Worm (Caenorhabditis elegans) whole organism, L4 larva: Measurements from ENCODE around the gene clc-33.
A peak's percentile ranks its signal among the peaks of the same experiment; 100 is the strongest.
"Not testable (repeated sequence)": the region's sequence is repeated elsewhere in the genome, so short reads cannot be mapped to it uniquely, and the experiment has no call there.

Experiments
- F44E2.7 ChIP-seq: fragments of 200-800 bp; sonication (Bioruptor generic); IDR thresholded peaks from 2 replicates; pipeline ENCODE4 v2.1.2; 2022; ENCODE audit warnings: missing genetic modification characterization, missing compliant biosample characterization
- Y48G9A.11 ChIP-seq: fragments of 200-800 bp; sonication (Bioruptor generic); IDR thresholded peaks from 2 replicates; pipeline ENCODE4 v1.3.6; 2022; ENCODE audit warnings: missing genetic modification reagents, missing genetic modification characterization, missing compliant biosample characterization
- aha-1 ChIP-seq: fragments of 150-350 bp; peaks from one replicate; lab custom pipeline; 2014; ENCODE audit warnings: missing biosample characterization, missing genetic modification characterization
- ama-1 ChIP-seq: fragments of 150-350 bp; optimal IDR thresholded peaks from 2 replicates; lab custom pipeline; 2014; ENCODE audit warnings: inconsistent platforms, mixed read lengths
- ceh-20 ChIP-seq: fragments of 200-800 bp; sonication (Bioruptor generic); IDR thresholded peaks from 2 replicates; pipeline ENCODE4 v1.3.6; 2022; ENCODE audit warnings: missing genetic modification reagents, missing genetic modification characterization, missing compliant biosample characterization
- ces-1 ChIP-seq: fragments of 150-350 bp; sonication (generic microtip); optimal IDR thresholded peaks from 4 replicates; lab custom pipeline; 2014; ENCODE audit warnings: missing biosample characterization, missing genetic modification reagents, missing genetic modification characterization
- cey-2 ChIP-seq: sonication (generic microtip); optimal IDR thresholded peaks from 3 replicates; lab custom pipeline; 2017; ENCODE audit warnings: missing genetic modification characterization, mild to moderate bottlenecking, missing compliant biosample characterization, antibody characterized with exemption, borderline replicate concordance; ENCODE audit not compliant: insufficient read depth
- dmd-8 ChIP-seq: fragments of 200-800 bp; sonication (Bioruptor generic); IDR thresholded peaks from 2 replicates; pipeline ENCODE4 v1.3.6; 2022; ENCODE audit warnings: missing genetic modification characterization, missing compliant biosample characterization
- dve-1 ChIP-seq: sonication (generic microtip); optimal IDR thresholded peaks from 2 replicates; lab custom pipeline; 2017; ENCODE audit warnings: antibody characterized with exemption, mild to moderate bottlenecking, missing genetic modification characterization, missing compliant biosample characterization; ENCODE audit not compliant: insufficient read depth
- egl-27 ChIP-seq: sonication (generic microtip); optimal IDR thresholded peaks from 3 replicates; lab custom pipeline; 2017; ENCODE audit warnings: missing biosample characterization, missing genetic modification reagents, missing genetic modification characterization
- egl-43 ChIP-seq: fragments of 200-800 bp; sonication (Bioruptor generic); IDR thresholded peaks from 2 replicates; pipeline ENCODE4 v1.3.6; 2022; ENCODE audit warnings: missing genetic modification reagents, missing genetic modification characterization, missing compliant biosample characterization
- gei-8 ChIP-seq: fragments of 200-800 bp; sonication (Bioruptor generic); optimal IDR thresholded peaks from 2 replicates; lab custom pipeline; 2018; ENCODE audit warnings: mild to moderate bottlenecking, missing genetic modification characterization, missing compliant biosample characterization
- hlh-30 ChIP-seq: sonication (generic microtip); optimal IDR thresholded peaks from 2 replicates; lab custom pipeline; 2017; ENCODE audit warnings: antibody characterized with exemption, mild to moderate bottlenecking, missing genetic modification characterization, missing compliant biosample characterization; ENCODE audit not compliant: insufficient read depth
- lin-29 ChIP-seq: fragments of 200-800 bp; sonication (Bioruptor generic); IDR thresholded peaks from 2 replicates; pipeline ENCODE4 v1.3.6; 2022; ENCODE audit warnings: missing genetic modification reagents, missing genetic modification characterization, missing compliant biosample characterization
- lin-39 ChIP-seq: fragments of 150-350 bp; optimal IDR thresholded peaks from 2 replicates; lab custom pipeline; 2014; ENCODE audit warnings: missing biosample characterization, missing genetic modification reagents, missing genetic modification characterization
- madf-9 ChIP-seq: fragments of 200-800 bp; sonication (Bioruptor generic); conservative IDR thresholded peaks from 2 replicates; pipeline ENCODE4 v1.3.6; 2022; ENCODE audit warnings: missing genetic modification reagents, missing genetic modification characterization, missing compliant biosample characterization
- mep-1 ChIP-seq: fragments of 150-350 bp; sonication (generic microtip); optimal IDR thresholded peaks from 3 replicates; lab custom pipeline; 2014; ENCODE audit warnings: missing biosample characterization, missing genetic modification characterization
- mes-2 ChIP-seq: sonication (generic microtip); optimal IDR thresholded peaks from 2 replicates; lab custom pipeline; 2016; ENCODE audit warnings: missing genotype, mild to moderate bottlenecking, missing genetic modification characterization, missing compliant biosample characterization; ENCODE audit not compliant: poor library complexity, severe bottlenecking
- mxl-3 ChIP-seq: fragments of 200-800 bp; sonication (Bioruptor generic); optimal IDR thresholded peaks from 2 replicates; lab custom pipeline; 2018; ENCODE audit warnings: mild to moderate bottlenecking, missing genetic modification characterization, missing compliant biosample characterization
- nhr-25 ChIP-seq: sonication (generic microtip); optimal IDR thresholded peaks from 2 replicates; lab custom pipeline; 2017; ENCODE audit warnings: missing genetic modification characterization, mild to moderate bottlenecking, missing compliant biosample characterization, antibody characterized with exemption, moderate library complexity, borderline replicate concordance; ENCODE audit not compliant: insufficient read depth
- nhr-48 ChIP-seq: sonication (generic microtip); optimal IDR thresholded peaks from 2 replicates; lab custom pipeline; 2016; ENCODE audit warnings: mild to moderate bottlenecking, missing genetic modification characterization, missing compliant biosample characterization
- nhr-77 ChIP-seq: fragments of 150-350 bp; optimal IDR thresholded peaks from 2 replicates; lab custom pipeline; 2014; ENCODE audit warnings: missing biosample characterization, missing genetic modification characterization
- pha-4 ChIP-seq, 2 experiments: fragments of 150-350 bp in 1 of 2; fragments of 200-800 bp in 1 of 2; sonication (Bioruptor generic) in 1 of 2; IDR thresholded peaks in 1 of 2; optimal IDR thresholded peaks in 1 of 2; 2 replicates each; pipeline versions ENCODE4 v1.3.6 to Lab custom; 2014 to 2022; ENCODE audit warnings: missing genetic modification characterization in 2 of 2, missing genetic modification reagents in 2 of 2, missing biosample characterization in 1 of 2, missing compliant biosample characterization in 1 of 2
- php-3 ChIP-seq: fragments of 200-800 bp; sonication (Bioruptor generic); IDR thresholded peaks from 2 replicates; pipeline ENCODE4 v1.3.6; 2022; ENCODE audit warnings: missing genetic modification reagents, missing genetic modification characterization, missing compliant biosample characterization
- pqm-1 ChIP-seq: sonication (generic microtip); optimal IDR thresholded peaks from 2 replicates; lab custom pipeline; 2017; ENCODE audit warnings: missing biosample characterization, missing genetic modification characterization
- snpc-1.2 ChIP-seq: fragments of 200-800 bp; sonication (Bioruptor generic); IDR thresholded peaks from 2 replicates; pipeline ENCODE4 v1.3.6; 2022; ENCODE audit warnings: missing genetic modification reagents, missing genetic modification characterization, missing compliant biosample characterization
- spr-1 ChIP-seq: sonication (generic microtip); optimal IDR thresholded peaks from 2 replicates; lab custom pipeline; 2016; ENCODE audit warnings: mild to moderate bottlenecking, missing genetic modification characterization, missing compliant biosample characterization
- spr-3 ChIP-seq: fragments of 200-800 bp; sonication (Bioruptor generic); optimal IDR thresholded peaks from 2 replicates; lab custom pipeline; 2018; ENCODE audit warnings: mild to moderate bottlenecking, missing genetic modification characterization, missing compliant biosample characterization
- tag-97 ChIP-seq: fragments of 200-800 bp; sonication (Bioruptor generic); IDR thresholded peaks from 2 replicates; pipeline ENCODE4 v1.3.6; 2022; ENCODE audit warnings: missing genetic modification characterization, missing compliant biosample characterization
- unc-130 ChIP-seq: sonication (generic microtip); optimal IDR thresholded peaks from 2 replicates; lab custom pipeline; 2016; ENCODE audit warnings: missing genetic modification reagents, missing genetic modification characterization, missing compliant biosample characterization
- unc-39 ChIP-seq: sonication (generic microtip); optimal IDR thresholded peaks from 2 replicates; lab custom pipeline; 2017; ENCODE audit warnings: missing biosample characterization, missing genetic modification characterization
- vab-7 ChIP-seq: fragments of 200-800 bp; sonication (Bioruptor generic); IDR thresholded peaks from 2 replicates; pipeline ENCODE4 v1.3.6; 2022; ENCODE audit warnings: missing genetic modification reagents, missing genetic modification characterization, missing compliant biosample characterization
- zag-1 ChIP-seq: fragments of 150-350 bp; optimal IDR thresholded peaks from 2 replicates; lab custom pipeline; 2014; ENCODE audit warnings: missing biosample characterization, missing genetic modification characterization
- ztf-7 ChIP-seq: fragments of 150-350 bp; optimal IDR thresholded peaks from 2 replicates; lab custom pipeline; 2014; ENCODE audit warnings: missing biosample characterization, missing genetic modification characterization

The clc-33 gene

DNA sequence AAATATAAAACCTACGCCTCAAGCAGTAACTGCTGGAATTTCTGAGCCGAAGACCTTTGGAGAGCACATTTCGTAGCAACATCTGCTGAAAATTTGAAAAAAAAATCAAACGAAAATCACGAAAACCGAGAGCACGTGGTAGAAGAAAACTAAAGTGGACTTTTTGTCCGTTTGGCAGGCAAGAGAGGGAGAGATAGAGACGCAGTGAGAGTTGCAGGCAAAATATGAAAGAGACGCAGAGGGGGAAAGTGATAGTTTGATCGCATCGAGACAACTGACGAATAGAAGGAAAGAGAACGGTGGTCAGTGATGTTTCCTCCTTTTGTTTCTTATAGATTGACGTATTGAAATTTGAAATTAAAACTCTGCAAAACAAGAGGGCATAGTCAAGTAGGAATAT, 8.3 kb downstream of the clc-33 start, which contains the start of the genes acdh-9 and F28A10.13 (continued):
- no peak for TF ChIP-seq snpc-1.2 (GFP tag; lab: Robert Waterston, UW)
- TF ChIP-seq F44E2.7 (GFP tag; lab: Robert Waterston, UW): no peak
- no peak for TF ChIP-seq pha-4 (GFP tag; IDR thresholded peaks at IDR 0.05; lab: Robert Waterston, UW)
- peak; percentile 57 for TF ChIP-seq pha-4 (tag; optimal IDR thresholded peaks at IDR 0.05; lab: Kevin White, UChicago)
- TF ChIP-seq mxl-3 (GFP tag; lab: Kevin White, UChicago): peak; percentile 89
- TF ChIP-seq mes-2 (tag; lab: Kevin White, UChicago): peak; percentile 54
- TF ChIP-seq hlh-30 (tag; lab: Kevin White, UChicago): peak; percentile 86
- TF ChIP-seq dmd-8 (GFP tag; lab: Robert Waterston, UW): no peak
- no peak for TF ChIP-seq egl-27
- no peak for TF ChIP-seq cey-2
- TF ChIP-seq ama-1 (lab: Kevin White, UChicago): peak; percentile 46
- TF ChIP-seq egl-43 (GFP tag; lab: Robert Waterston, UW): no peak
- 0 out of 2 replicates have a peak, but pooled peaks have one; percentile 15 for TF ChIP-seq ceh-20 (GFP tag; lab: Robert Waterston, UW)
- TF ChIP-seq spr-3 (GFP tag; lab: Kevin White, UChicago): no peak
- TF ChIP-seq mep-1: peak; percentile 84
- no peak for TF ChIP-seq madf-9 (GFP tag; lab: Robert Waterston, UW)
- TF ChIP-seq unc-39 (tag; lab: Kevin White, UChicago): no peak
- 0 out of 2 replicates have a peak, but pooled peaks have one; percentile 18 for TF ChIP-seq php-3 (GFP tag; lab: Robert Waterston, UW)
- TF ChIP-seq vab-7 (GFP tag; lab: Robert Waterston, UW): no peak
- peak; percentile 36 for TF ChIP-seq nhr-77 (tag; lab: Kevin White, UChicago)
- TF ChIP-seq unc-130 (GFP tag; lab: Kevin White, UChicago): no peak

DNA sequence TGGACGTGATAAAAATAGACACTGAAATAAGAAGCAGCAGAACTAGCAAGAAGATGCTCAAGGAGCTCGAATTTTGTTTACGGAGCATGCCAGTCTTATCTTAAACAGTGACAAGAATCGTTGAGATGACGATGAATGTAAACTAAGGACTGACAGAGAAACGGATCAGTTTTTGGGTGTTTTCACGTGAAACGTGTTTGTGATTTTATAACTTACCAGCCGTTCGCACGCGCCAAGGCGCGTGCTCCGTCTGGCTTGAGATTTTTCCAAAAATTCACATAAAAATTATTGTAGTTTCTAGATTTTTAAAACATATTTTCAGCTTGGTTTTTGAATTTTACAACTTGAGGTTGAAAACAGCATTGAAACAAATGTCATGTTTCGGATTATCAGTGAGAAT, 10.3 kb downstream of the clc-33 start, which contains the start of gene F28A10.5:
Gene F28A10.5 (minus strand): TSS at position 101 of the 400 bp plus-strand sequence.
- TF ChIP-seq gei-8 (GFP tag; lab: Kevin White, UChicago); php-3 (GFP tag; lab: Robert Waterston, UW); ces-1 (GFP tag; lab: Kevin White, UChicago): not testable (repeated sequence)

DNA sequence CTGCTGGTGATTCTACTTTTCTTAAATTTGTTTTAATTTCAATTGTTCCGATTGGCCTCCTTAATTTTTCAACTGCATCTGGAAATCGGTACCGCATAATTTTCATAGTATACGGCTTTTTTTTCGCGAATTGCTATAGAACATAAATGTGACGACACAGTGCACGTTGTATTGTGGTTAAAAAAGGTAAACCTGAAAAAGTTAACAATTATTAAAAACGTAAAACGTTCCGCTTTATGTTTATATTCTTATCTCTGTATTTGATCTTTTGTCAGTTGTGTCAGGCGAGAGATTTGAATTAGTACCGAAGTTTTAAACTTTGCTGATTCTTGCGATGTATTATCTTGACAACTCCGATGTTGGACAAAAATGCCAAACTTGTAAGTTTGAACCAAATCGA, 21.3 kb downstream of the clc-33 start, which contains the start of gene Y46B2A.4:
Gene Y46B2A.4 (plus strand): TSS at position 301 of the 400 bp plus-strand sequence.
- TF ChIP-seq lin-39 (no peak), pqm-1 (no peak), nhr-25 (no peak), Y48G9A.11 (GFP tag; lab: Robert Waterston, UW) (no peak), F44E2.7 (GFP tag; lab: Robert Waterston, UW) (no peak), nhr-48 (tag; lab: Kevin White, UChicago) (no peak), ces-1 (GFP tag; lab: Kevin White, UChicago) (no peak), ztf-7 (no peak), ama-1 (lab: Kevin White, UChicago) (no peak), spr-3 (GFP tag; lab: Kevin White, UChicago) (no peak), zag-1 (tag; lab: Kevin White, UChicago) (no peak), spr-1 (no peak), tag-97 (GFP tag; lab: Robert Waterston, UW) (no peak), dve-1 (no peak)

DNA sequence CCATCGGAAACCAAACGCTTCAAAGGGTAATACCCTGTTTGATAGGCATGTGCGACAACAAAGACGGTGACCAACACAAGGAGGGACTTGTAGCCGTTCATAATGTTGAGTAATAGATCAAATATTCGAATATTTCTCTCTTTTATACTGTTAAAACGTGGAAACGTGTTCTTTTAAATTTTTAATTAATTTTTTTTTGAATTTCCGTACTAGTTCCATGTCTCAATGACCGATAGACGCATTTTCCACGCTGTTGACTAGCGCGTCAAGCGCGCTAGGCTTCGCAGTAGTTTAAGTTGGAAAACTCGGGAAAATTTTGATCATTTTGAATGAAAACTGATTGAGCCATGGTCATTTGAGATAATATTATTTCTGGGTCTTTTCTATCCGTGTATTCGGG, 26.6 kb downstream of the clc-33 start, which contains the start of gene Y46B2A.3:
Gene Y46B2A.3 (minus strand): TSS at position 101 of the 400 bp plus-strand sequence.
- TF ChIP-seq lin-29 (GFP tag; lab: Robert Waterston, UW) (no peak), aha-1 (peak; percentile 35)
